Worm (Caenorhabditis elegans) whole organism, young adult: ENCODE measurements around the gene twk-49.

Experiments used
- F52B5.7 ChIP-seq: sonication (generic microtip); optimal IDR thresholded peaks from 2 replicates; lab custom pipeline; 2016; ENCODE audit warnings: mild to moderate bottlenecking, missing genetic modification characterization, missing compliant biosample characterization
- attf-5 ChIP-seq: fragments of 200-800 bp; sonication (Bioruptor generic); optimal IDR thresholded peaks from 2 replicates; lab custom pipeline; 2018; ENCODE audit warnings: mild to moderate bottlenecking, missing genetic modification characterization, missing compliant biosample characterization
- die-1 ChIP-seq: sonication (generic microtip); optimal IDR thresholded peaks from 2 replicates; lab custom pipeline; 2016; ENCODE audit warnings: missing genotype, mild to moderate bottlenecking, missing genetic modification characterization, missing compliant biosample characterization
- hsf-1 ChIP-seq: fragments of 200-800 bp; sonication (Bioruptor generic); IDR thresholded peaks from 2 replicates; pipeline ENCODE4 v1.3.6; 2022; ENCODE audit warnings: missing genetic modification reagents, missing genetic modification characterization, missing compliant biosample characterization
- lin-40 ChIP-seq: sonication (generic microtip); optimal IDR thresholded peaks from 2 replicates; lab custom pipeline; 2016; ENCODE audit warnings: missing genetic modification characterization, mild to moderate bottlenecking, missing compliant biosample characterization, missing genotype, missing genetic modification reagents
- mxl-1 ChIP-seq: sonication (generic microtip); optimal IDR thresholded peaks from 2 replicates; lab custom pipeline; 2016; ENCODE audit warnings: missing genetic modification characterization, missing compliant biosample characterization
- nfya-1 ChIP-seq: sonication (generic microtip); optimal IDR thresholded peaks from 2 replicates; lab custom pipeline; 2017; ENCODE audit warnings: antibody characterized with exemption, missing compliant biosample characterization, missing genetic modification characterization, borderline replicate concordance; ENCODE audit not compliant: insufficient read depth
- somi-1 ChIP-seq: fragments of 200-800 bp; sonication (Bioruptor generic); optimal IDR thresholded peaks from 2 replicates; lab custom pipeline; 2018; ENCODE audit warnings: mild to moderate bottlenecking, missing genetic modification characterization, missing compliant biosample characterization

DNA sequence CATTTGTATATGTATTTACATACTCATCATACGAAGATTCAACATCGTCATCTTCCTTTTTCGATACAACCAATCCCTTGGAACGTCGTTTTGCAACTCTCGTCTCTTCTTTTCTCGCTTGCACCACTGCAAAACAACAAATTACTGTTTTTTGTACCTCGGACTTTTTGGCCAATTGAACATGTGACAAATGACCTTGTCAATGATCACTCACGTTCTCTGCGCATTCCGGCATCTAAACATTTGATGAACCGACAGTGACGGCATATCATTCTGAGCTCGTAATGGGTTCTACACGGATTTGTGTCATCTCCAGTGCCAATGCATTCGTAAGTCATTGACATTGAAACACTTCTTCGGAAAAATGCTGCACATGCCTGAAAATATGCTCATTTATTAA lies 50.8 kb downstream of the twk-49 start:
- no peak for TF ChIP-seq lin-40 (tag; lab: Kevin White, UChicago)
- no peak for TF ChIP-seq attf-5 (GFP tag; lab: Kevin White, UChicago)
- TF ChIP-seq somi-1 (GFP tag; lab: Kevin White, UChicago): no peak
- no peak for TF ChIP-seq F52B5.7 (tag; lab: Kevin White, UChicago)
- no peak for TF ChIP-seq die-1 (tag; lab: Kevin White, UChicago)
- no peak for TF ChIP-seq hsf-1
- TF ChIP-seq mxl-1: no peak
- TF ChIP-seq nfya-1: no peak
